Fruit fly (Drosophila melanogaster): Measurements from ENCODE around the gene Jwa.

The Jwa gene

dm6 chr2L:18693877-18694723 is 11.4 kb downstream of the Jwa start (continued):
- peak; percentile 38 for TF ChIP-seq CG15514 (GFP tag; optimal IDR thresholded peaks at IDR 0.05)
- no peak for TF ChIP-seq HLHmδ (GFP tag; optimal IDR thresholded peaks at IDR 0.05)
- TF ChIP-seq Hey (tag; optimal IDR thresholded peaks at IDR 0.05), result no peak
- no peak for TF ChIP-seq Spps (tag; optimal IDR thresholded peaks at IDR 0.05)
- peak; percentile 65 for TF ChIP-seq gem (tag; optimal IDR thresholded peaks at IDR 0.05)
- no peak for TF ChIP-seq Doc2 (GFP tag; IDR thresholded peaks at IDR 0.05)
- no peak for TF ChIP-seq ATbp (GFP tag; optimal IDR thresholded peaks at IDR 0.05)
- no peak for TF ChIP-seq pita (GFP tag; optimal IDR thresholded peaks at IDR 0.05)
- TF ChIP-seq D19A (tag; optimal IDR thresholded peaks at IDR 0.05), result peak; percentile 90
- peak; percentile 23 for TF ChIP-seq fd96Cb (tag; optimal IDR thresholded peaks at IDR 0.05)
- TF ChIP-seq CG2120 (GFP tag; optimal IDR thresholded peaks at IDR 0.05), result peak; percentile 65
- TF ChIP-seq ro (GFP tag; IDR thresholded peaks at IDR 0.05), result no peak
- 0 out of 2 replicates have a peak, but pooled peaks have one; percentile 12 for TF ChIP-seq CG17612 (GFP tag; IDR thresholded peaks at IDR 0.05)
- peak; percentile 53 for TF ChIP-seq HmgZ (tag; optimal IDR thresholded peaks at IDR 0.05)
- peak; percentile 35; the same call in 1 of the 2 replicates for TF ChIP-seq aop (GFP tag; IDR thresholded peaks at IDR 0.05)
- TF ChIP-seq CG1603 (tag; optimal IDR thresholded peaks at IDR 0.05), result peak; percentile 59
- TF ChIP-seq CG14441 (GFP tag; IDR thresholded peaks at IDR 0.05), result peak; percentile 86
- TF ChIP-seq E2f1 (GFP tag; IDR thresholded peaks at IDR 0.05), result peak; percentile 55
- TF ChIP-seq BEAF-32 (GFP tag; optimal IDR thresholded peaks at IDR 0.05), result no peak
- TF ChIP-seq run (tag; optimal IDR thresholded peaks at IDR 0.05), result no peak
- TF ChIP-seq CG11695 (GFP tag; IDR thresholded peaks at IDR 0.05), result peak; percentile 36; the same call in 1 of the 3 replicates
- TF ChIP-seq sug (tag; optimal IDR thresholded peaks at IDR 0.05), result peak; percentile 100
- TF ChIP-seq gce (GFP tag; IDR thresholded peaks at IDR 0.05), result peak; percentile 76; the same call in 2 of the 3 replicates
- TF ChIP-seq al (GFP tag; IDR thresholded peaks at IDR 0.05), result peak; percentile 52; the same call in 1 of the 2 replicates
- TF ChIP-seq kay (GFP tag; optimal IDR thresholded peaks at IDR 0.05), result no peak
- TF ChIP-seq CG14050 (GFP tag; IDR thresholded peaks at IDR 0.05), result no peak; the same call in 2 of the 3 replicates
- TF ChIP-seq GATAe (GFP tag; conservative IDR thresholded peaks at IDR 0.05), result no peak
- TF ChIP-seq CG2116 (GFP tag; optimal IDR thresholded peaks at IDR 0.05), result peak; percentile 40
- TF ChIP-seq Stat92E (GFP tag; optimal IDR thresholded peaks at IDR 0.05), result no peak
- TF ChIP-seq CG10959 (GFP tag; IDR thresholded peaks at IDR 0.05), result peak; percentile 31; the same call in 1 of the 2 replicates
- no peak for TF ChIP-seq ttk (GFP tag; IDR thresholded peaks at IDR 0.05)
- TF ChIP-seq CG3838 (GFP tag; optimal IDR thresholded peaks at IDR 0.05), result peak; percentile 16
- peak; percentile 12 for TF ChIP-seq YL-1 (GFP tag; optimal IDR thresholded peaks at IDR 0.05)
- TF ChIP-seq maf-S (GFP tag; optimal IDR thresholded peaks at IDR 0.05), result peak; percentile 50
- peak; percentile 55 for TF ChIP-seq CG13775 (GFP tag; optimal IDR thresholded peaks at IDR 0.05)
- TF ChIP-seq exex (tag; optimal IDR thresholded peaks at IDR 0.05), result peak; percentile 25
- peak; percentile 66 for TF ChIP-seq dm (GFP tag; optimal IDR thresholded peaks at IDR 0.05)
- TF ChIP-seq H15 (GFP tag; IDR thresholded peaks at IDR 0.05), result peak; percentile 68; the same call in 2 of the 3 replicates
- TF ChIP-seq CG5953 (GFP tag; IDR thresholded peaks at IDR 0.05), result peak; percentile 49
- peak; percentile 80 for TF ChIP-seq sd (tag; optimal IDR thresholded peaks at IDR 0.05)
- TF ChIP-seq psq (GFP tag; optimal IDR thresholded peaks at IDR 0.05), result peak; percentile 67
- TF ChIP-seq CG14014 (GFP tag; IDR thresholded peaks at IDR 0.05), result peak; percentile 76
- no peak for TF ChIP-seq cas (GFP tag; IDR thresholded peaks at IDR 0.05)
- TF ChIP-seq Atf3 (GFP tag; optimal IDR thresholded peaks at IDR 0.05), result peak; percentile 9
- TF ChIP-seq vfl (GFP tag; optimal IDR thresholded peaks at IDR 0.05), result peak; percentile 1
- peak; percentile 97 for TF ChIP-seq CG17385 (GFP tag; optimal IDR thresholded peaks at IDR 0.05)
- TF ChIP-seq CG9215 (GFP tag; IDR thresholded peaks at IDR 0.05), result no peak
- no peak for TF ChIP-seq bbx (GFP tag; IDR thresholded peaks at IDR 0.05; ENCODE audit: partially characterized antibody)
- TF ChIP-seq CG4617 (GFP tag; optimal IDR thresholded peaks at IDR 0.05; ENCODE audit: borderline replicate concordance), result peak; percentile 17

Data from whole organism, embryonic.